Worm (Caenorhabditis elegans): Measurements from ENCODE around the gene rike-1.

DNA sequence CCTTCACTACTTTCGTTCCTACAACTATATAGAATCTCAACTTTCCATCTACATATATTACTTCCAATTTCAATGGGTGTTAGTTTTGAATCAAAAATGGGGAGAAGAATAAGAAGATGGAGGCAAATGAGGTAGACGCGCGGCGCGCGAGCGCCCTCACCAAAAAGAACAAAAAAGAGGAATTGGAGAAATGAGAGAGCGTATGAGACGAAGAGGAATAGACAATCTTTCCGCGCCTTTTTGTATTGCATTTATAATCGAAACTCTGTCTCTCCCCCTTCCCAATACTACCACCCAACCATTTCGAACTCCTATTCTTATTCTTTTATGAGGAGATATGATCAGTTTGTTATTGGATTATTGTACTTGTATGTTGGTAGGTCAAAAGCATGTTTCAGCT, 45.1 kb downstream of the rike-1 start:
- no peak for TF ChIP-seq W03F9.2 (tag; optimal IDR thresholded peaks at IDR 0.05)
- TF ChIP-seq him-1 (tag; optimal IDR thresholded peaks at IDR 0.05): no peak
- TF ChIP-seq dao-5 (tag; optimal IDR thresholded peaks at IDR 0.05): no peak

All from whole organism, L4/young adult.